Worm (Caenorhabditis elegans) whole organism, mixed stage, embryonic: Measurements from ENCODE around the gene Y40B10A.11.

Experiments used
- M03D4.4 ChIP-seq: sonication (generic microtip); optimal IDR thresholded peaks from 2 replicates; lab custom pipeline; 2017; ENCODE audit warnings: mild to moderate bottlenecking, missing genetic modification characterization, missing compliant biosample characterization
- bed-3 ChIP-seq: fragments of 200-800 bp; sonication (Bioruptor generic); optimal IDR thresholded peaks from 3 replicates; lab custom pipeline; 2018; ENCODE audit warnings: mild to moderate bottlenecking, missing genetic modification characterization, moderate library complexity, missing compliant biosample characterization
- blmp-1 ChIP-seq: fragments of 150-350 bp; optimal IDR thresholded peaks from 2 replicates; lab custom pipeline; 2014; ENCODE audit warnings: missing biosample characterization, missing genetic modification characterization
- ceh-39 ChIP-seq: fragments of 150-350 bp; optimal IDR thresholded peaks from 2 replicates; lab custom pipeline; 2014; ENCODE audit warnings: missing biosample characterization, missing genetic modification characterization
- ceh-83 ChIP-seq: fragments of 200-800 bp; sonication (Bioruptor generic); optimal IDR thresholded peaks from 2 replicates; lab custom pipeline; 2018; ENCODE audit warnings: mild to moderate bottlenecking, missing genetic modification characterization, missing compliant biosample characterization
- cnd-1 ChIP-seq: fragments of 200-800 bp; sonication (Bioruptor generic); optimal IDR thresholded peaks from 2 replicates; lab custom pipeline; 2018; ENCODE audit warnings: mild to moderate bottlenecking, missing genetic modification characterization, missing compliant biosample characterization
- drap-1 ChIP-seq: fragments of 200-800 bp; sonication (Bioruptor generic); optimal IDR thresholded peaks from 3 replicates; lab custom pipeline; 2018; ENCODE audit warnings: mild to moderate bottlenecking, missing genetic modification characterization, missing compliant biosample characterization
- elt-3 ChIP-seq: fragments of 150-350 bp; optimal IDR thresholded peaks from 2 replicates; lab custom pipeline; 2014; ENCODE audit warnings: missing biosample characterization, missing genetic modification characterization
- flh-1 ChIP-seq: fragments of 200-800 bp; sonication (Bioruptor generic); optimal IDR thresholded peaks from 2 replicates; lab custom pipeline; 2018; ENCODE audit warnings: mild to moderate bottlenecking, missing genetic modification characterization, moderate library complexity, missing compliant biosample characterization
- ham-2 ChIP-seq: fragments of 200-800 bp; sonication (Bioruptor generic); optimal IDR thresholded peaks from 2 replicates; lab custom pipeline; 2018; ENCODE audit warnings: mild to moderate bottlenecking, missing genetic modification characterization, missing compliant biosample characterization
- hlh-1 ChIP-seq: fragments of 150-350 bp; optimal IDR thresholded peaks from 2 replicates; lab custom pipeline; 2014; ENCODE audit warnings: missing biosample characterization, missing genetic modification reagents, missing genetic modification characterization
- lin-13 ChIP-seq: fragments of 150-350 bp; optimal IDR thresholded peaks from 2 replicates; lab custom pipeline; 2014; ENCODE audit warnings: missing biosample characterization, missing genetic modification characterization
- lin-32 ChIP-seq: fragments of 200-800 bp; sonication (Bioruptor generic); optimal IDR thresholded peaks from 2 replicates; lab custom pipeline; 2018; ENCODE audit warnings: mild to moderate bottlenecking, missing genetic modification characterization, missing compliant biosample characterization
- mep-1 ChIP-seq: fragments of 150-350 bp; optimal IDR thresholded peaks from 2 replicates; lab custom pipeline; 2017; ENCODE audit warnings: missing biosample characterization, missing genetic modification reagents, missing genetic modification characterization, inconsistent platforms
- mls-2 ChIP-seq: sonication (generic microtip); optimal IDR thresholded peaks from 2 replicates; lab custom pipeline; 2016; ENCODE audit warnings: mild to moderate bottlenecking, missing genetic modification characterization, moderate library complexity, missing compliant biosample characterization
- nhr-12 ChIP-seq: fragments of 150-350 bp; optimal IDR thresholded peaks from 2 replicates; lab custom pipeline; 2014; ENCODE audit warnings: missing biosample characterization, missing genetic modification characterization
- nhr-2 ChIP-seq: fragments of 150-350 bp; optimal IDR thresholded peaks from 2 replicates; lab custom pipeline; 2014; ENCODE audit warnings: missing biosample characterization, missing genetic modification characterization
- nhr-237 ChIP-seq: fragments of 150-350 bp; optimal IDR thresholded peaks from 2 replicates; lab custom pipeline; 2014; ENCODE audit warnings: missing biosample characterization, missing genetic modification characterization
- nhr-76 ChIP-seq: sonication (generic microtip); optimal IDR thresholded peaks from 2 replicates; lab custom pipeline; 2017; ENCODE audit warnings: missing biosample characterization, missing genetic modification characterization
- pha-4 ChIP-seq: fragments of 150-350 bp; optimal IDR thresholded peaks from 2 replicates; lab custom pipeline; 2018; ENCODE audit warnings: missing biosample characterization, missing genetic modification reagents, missing genetic modification characterization
- sem-2 ChIP-seq: fragments of 200-800 bp; sonication (Bioruptor generic); optimal IDR thresholded peaks from 2 replicates; lab custom pipeline; 2018; ENCODE audit warnings: mild to moderate bottlenecking, missing genetic modification characterization, missing compliant biosample characterization
- snpc-4 ChIP-seq: fragments of 150-350 bp; optimal IDR thresholded peaks from 2 replicates; lab custom pipeline; 2014; ENCODE audit warnings: missing biosample characterization, missing genetic modification characterization
- sptf-1 ChIP-seq: sonication (generic microtip); optimal IDR thresholded peaks from 2 replicates; lab custom pipeline; 2017; ENCODE audit warnings: mild to moderate bottlenecking, missing genetic modification characterization, moderate library complexity, missing compliant biosample characterization
- tbx-8 ChIP-seq: fragments of 200-800 bp; sonication (Bioruptor generic); optimal IDR thresholded peaks from 2 replicates; lab custom pipeline; 2018; ENCODE audit warnings: mild to moderate bottlenecking, missing genetic modification characterization, moderate library complexity, missing compliant biosample characterization
- unc-120 ChIP-seq: sonication (generic microtip); optimal IDR thresholded peaks from 2 replicates; lab custom pipeline; 2017; ENCODE audit warnings: missing genetic modification characterization, missing compliant biosample characterization; ENCODE audit not compliant: poor library complexity, severe bottlenecking
- unc-62 ChIP-seq: fragments of 150-350 bp; optimal IDR thresholded peaks from 2 replicates; lab custom pipeline; 2014; ENCODE audit warnings: missing biosample characterization, missing genetic modification reagents, missing genetic modification characterization
- zip-8 ChIP-seq: fragments of 150-350 bp; optimal IDR thresholded peaks from 2 replicates; lab custom pipeline; 2014; ENCODE audit warnings: missing biosample characterization, missing genetic modification characterization
- ztf-11 ChIP-seq: fragments of 150-350 bp; optimal IDR thresholded peaks from 2 replicates; lab custom pipeline; 2014; ENCODE audit warnings: missing biosample characterization, missing genetic modification characterization

Gene Y40B10A.11

DNA sequence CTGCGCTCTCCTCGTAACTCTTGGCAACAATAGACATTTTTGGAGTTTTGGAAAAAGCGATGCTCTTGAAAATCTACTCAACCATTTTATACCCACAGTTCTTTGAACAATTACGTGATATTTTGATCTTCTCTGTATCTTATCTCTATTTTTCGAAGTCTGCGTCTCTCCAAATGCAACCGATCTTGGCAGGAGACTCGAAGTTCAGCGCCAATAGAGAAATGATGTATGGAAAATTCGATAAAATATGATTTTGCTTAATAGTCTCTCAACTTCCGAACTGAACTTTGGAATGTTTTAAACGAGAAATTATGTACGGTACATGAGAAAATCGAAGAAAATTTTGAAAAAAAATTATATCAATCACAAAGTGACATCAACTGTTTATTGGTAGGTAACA is 1.3 kb downstream of the Y40B10A.11 start, which contains the start of gene comt-4:
TSS of gene comt-4 (minus strand) at position 50 of the 400 bp plus-strand sequence.
- TF ChIP-seq sptf-1 (tag; lab: Kevin White, UChicago) (no peak), ceh-39 (tag; lab: Kevin White, UChicago) (no peak), M03D4.4 (no peak), lin-32 (GFP tag; lab: Kevin White, UChicago) (no peak), nhr-12 (tag; lab: Kevin White, UChicago) (no peak)
- TF ChIP-seq, all 35 proteins: peak for 0

DNA sequence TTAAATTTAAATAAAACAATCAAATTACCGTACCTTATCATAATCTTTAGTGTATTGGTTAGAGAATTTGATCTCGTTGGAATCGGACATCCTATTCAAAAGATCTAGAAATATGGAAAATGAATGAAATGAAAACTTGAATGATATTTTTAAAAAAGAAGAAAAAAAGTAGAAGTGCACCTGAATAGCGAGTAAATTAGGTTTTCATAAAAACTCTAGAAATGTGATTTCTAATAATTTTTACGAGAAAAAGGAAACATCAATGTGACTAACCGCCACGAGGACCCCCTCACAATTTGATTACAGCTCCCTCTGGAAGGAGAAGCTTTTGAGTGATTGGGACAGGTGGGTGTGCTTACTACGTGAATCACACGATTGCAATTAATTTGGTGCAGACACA is 5.5 kb downstream of the Y40B10A.11 start, which contains the start of gene Y40B10A.5:
TSS of gene Y40B10A.5 (minus strand) at position 101 of the 400 bp plus-strand sequence.
- TF ChIP-seq drap-1 (GFP tag; lab: Kevin White, UChicago) = no peak
- no peak for TF ChIP-seq zip-8 (tag; lab: Kevin White, UChicago)
- TF ChIP-seq blmp-1 = no peak
- TF ChIP-seq sem-2 (GFP tag; lab: Kevin White, UChicago) = no peak
- TF ChIP-seq sptf-1 (tag; lab: Kevin White, UChicago) = no peak
- TF ChIP-seq, all 35 proteins: peak for 0

DNA sequence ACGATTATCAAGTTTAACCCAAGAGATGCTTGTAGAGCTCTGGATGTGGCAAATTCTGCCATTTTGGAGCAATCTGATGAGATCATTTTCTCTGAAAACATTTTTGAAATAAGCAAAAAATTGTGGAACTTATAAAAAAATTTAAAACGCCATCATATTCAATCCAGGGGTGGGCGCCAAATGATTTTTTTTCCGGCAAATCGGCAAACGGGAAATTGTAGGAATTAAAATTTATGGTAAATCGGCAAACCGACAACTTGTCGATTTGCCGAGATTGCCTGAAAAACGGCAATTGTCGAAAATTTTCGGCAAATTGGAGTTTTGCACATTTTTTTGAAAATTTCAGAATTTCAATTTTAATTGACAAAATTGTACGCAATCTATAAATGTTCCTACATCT is 15.9 kb downstream of the Y40B10A.11 start, which contains the start of gene srab-23:
TSS of gene srab-23 (minus strand) at position 101 of the 400 bp plus-strand sequence.
- TF ChIP-seq cnd-1 (tag; lab: Kevin White, UChicago) (no peak), zip-8 (tag; lab: Kevin White, UChicago) (no peak), hlh-1 (no peak), snpc-4 (tag; lab: Kevin White, UChicago) (no peak), nhr-2 (tag; lab: Kevin White, UChicago) (no peak), flh-1 (no peak), lin-13 (no peak), sem-2 (GFP tag; lab: Kevin White, UChicago) (no peak), ham-2 (GFP tag; lab: Kevin White, UChicago) (no peak), drap-1 (GFP tag; lab: Kevin White, UChicago) (no peak), lin-32 (GFP tag; lab: Kevin White, UChicago) (no peak), ceh-39 (tag; lab: Kevin White, UChicago) (no peak), ceh-83 (GFP tag; lab: Kevin White, UChicago) (no peak), bed-3 (no peak), nhr-12 (tag; lab: Kevin White, UChicago) (no peak), nhr-237 (tag; lab: Kevin White, UChicago) (no peak), elt-3 (tag; lab: Kevin White, UChicago) (no peak)
- TF ChIP-seq, all 35 proteins: peak for 0

DNA sequence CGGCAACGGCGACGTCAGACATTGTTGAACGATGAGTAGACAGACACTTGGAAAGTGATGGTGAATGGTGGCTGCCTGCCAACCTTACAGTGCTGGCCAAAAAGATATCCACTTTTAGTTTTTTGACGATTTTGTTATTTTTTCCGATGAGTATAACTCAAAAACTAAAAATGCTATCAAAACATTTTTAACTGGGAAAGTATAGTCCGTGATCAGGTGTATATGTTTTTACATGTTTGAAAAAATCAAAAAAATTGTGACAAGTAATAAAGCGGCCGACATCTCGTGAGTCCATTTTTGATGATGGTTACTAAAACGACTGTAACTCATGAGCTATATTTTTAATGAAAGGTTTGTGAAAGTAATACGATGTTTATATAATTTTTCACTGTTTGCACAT is 20.0 kb downstream of the Y40B10A.11 start, which contains the start of gene hil-6:
TSS of gene hil-6 (minus strand) at position 101 of the 400 bp plus-strand sequence.
- TF ChIP-seq bed-3 (no peak), unc-120 (tag; lab: Kevin White, UChicago) (no peak), M03D4.4 (no peak), hlh-1 (no peak), ceh-83 (GFP tag; lab: Kevin White, UChicago) (no peak), tbx-8 (GFP tag; lab: Kevin White, UChicago) (no peak), sem-2 (GFP tag; lab: Kevin White, UChicago) (no peak), mep-1 (tag; lab: Kevin White, UChicago) (no peak), unc-62 (GFP tag; lab: Kevin White, UChicago) (no peak), lin-32 (GFP tag; lab: Kevin White, UChicago) (no peak), snpc-4 (tag; lab: Kevin White, UChicago) (no peak), nhr-2 (tag; lab: Kevin White, UChicago) (no peak), nhr-237 (tag; lab: Kevin White, UChicago) (no peak), zip-8 (tag; lab: Kevin White, UChicago) (no peak), nhr-76 (tag; lab: Kevin White, UChicago) (no peak), elt-3 (tag; lab: Kevin White, UChicago) (no peak), pha-4 (tag; lab: Kevin White, UChicago) (no peak), nhr-12 (tag; lab: Kevin White, UChicago) (no peak)

DNA sequence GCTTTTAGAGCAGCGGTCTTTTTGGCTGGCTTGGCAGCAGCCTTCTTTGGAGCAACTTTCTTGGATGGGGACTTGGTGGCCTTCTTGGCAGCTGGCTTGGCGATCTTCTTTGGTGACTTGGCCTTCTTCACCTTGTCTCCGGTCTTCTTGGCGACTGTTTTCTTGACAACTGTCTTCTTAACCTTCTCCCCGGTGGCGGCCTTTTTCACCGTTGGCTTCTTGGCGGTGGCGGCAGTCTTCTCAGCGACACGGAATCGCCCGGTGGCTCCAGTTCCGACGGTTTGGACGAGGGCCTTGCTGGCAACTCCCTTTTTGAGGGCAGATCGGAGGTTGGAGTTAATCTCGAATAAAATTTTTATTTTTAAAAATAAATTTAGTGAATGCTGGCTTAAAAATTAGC is 20.7 kb downstream of the Y40B10A.11 start:
- TF ChIP-seq M03D4.4 = no peak
- no peak for TF ChIP-seq unc-62 (GFP tag; lab: Kevin White, UChicago)
- TF ChIP-seq hlh-1 = no peak
- no peak for TF ChIP-seq blmp-1
- no peak for TF ChIP-seq nhr-237 (tag; lab: Kevin White, UChicago)
- no peak for TF ChIP-seq sem-2 (GFP tag; lab: Kevin White, UChicago)
- TF ChIP-seq drap-1 (GFP tag; lab: Kevin White, UChicago) = no peak
- TF ChIP-seq ztf-11 = no peak
- TF ChIP-seq ceh-39 (tag; lab: Kevin White, UChicago) = no peak
- TF ChIP-seq elt-3 (tag; lab: Kevin White, UChicago) = no peak
- TF ChIP-seq mls-2 = no peak
- TF ChIP-seq sptf-1 (tag; lab: Kevin White, UChicago) = no peak
- no peak for TF ChIP-seq flh-1
